Fruit fly (Drosophila melanogaster) whole organism, pupa: Measurements from ENCODE around the gene fok.

Experiments
- CG10348 ChIP-seq: fragments of 200-800 bp; sonication (Bioruptor generic); IDR thresholded peaks from 2 replicates; pipeline ENCODE4 v1.3.6; 2022; ENCODE audit warnings: missing biosample characterization, missing genetic modification characterization
- CG12605 ChIP-seq: fragments of 200-800 bp; sonication (Bioruptor generic); IDR thresholded peaks from 2 replicates; pipeline ENCODE4 v1.3.6; 2022; ENCODE audit warnings: missing biosample characterization, missing genetic modification characterization
- CG13204 ChIP-seq: fragments of 200-800 bp; sonication (Bioruptor generic); optimal IDR thresholded peaks from 2 replicates; lab custom pipeline; 2018; ENCODE audit warnings: missing biosample characterization, mild to moderate bottlenecking, missing genetic modification characterization, moderate library complexity
- CG14655 ChIP-seq: fragments of 200-800 bp; sonication (Bioruptor generic); optimal IDR thresholded peaks from 3 replicates; lab custom pipeline; 2017; ENCODE audit warnings: mild to moderate bottlenecking, missing biosample characterization, missing genetic modification reagents, missing genetic modification characterization
- CG15710 ChIP-seq: fragments of 200-800 bp; sonication (Bioruptor generic); optimal IDR thresholded peaks from 2 replicates; lab custom pipeline; 2018; ENCODE audit warnings: missing biosample characterization, mild to moderate bottlenecking, missing genetic modification characterization, moderate library complexity
- CG17806 ChIP-seq: fragments of 200-800 bp; sonication (Bioruptor generic); optimal IDR thresholded peaks from 2 replicates; lab custom pipeline; 2018; ENCODE audit warnings: missing biosample characterization, mild to moderate bottlenecking, missing genetic modification characterization, moderate library complexity
- CG32121 ChIP-seq: fragments of 200-800 bp; sonication (Bioruptor generic); IDR thresholded peaks from 2 replicates; pipeline ENCODE4 v1.3.6; 2022; ENCODE audit warnings: missing biosample characterization, missing genetic modification characterization
- CG34367 ChIP-seq: fragments of 200-800 bp; sonication (Bioruptor generic); optimal IDR thresholded peaks from 2 replicates; lab custom pipeline; 2018; ENCODE audit warnings: missing biosample characterization, mild to moderate bottlenecking, missing genetic modification characterization
- CG4496 ChIP-seq: fragments of 200-800 bp; sonication (Bioruptor generic); IDR thresholded peaks from 3 replicates; pipeline ENCODE4 v1.3.6; 2022; ENCODE audit warnings: missing biosample characterization, missing genetic modification characterization
- CG8159 ChIP-seq: fragments of 200-800 bp; sonication (Bioruptor generic); optimal IDR thresholded peaks from 3 replicates; lab custom pipeline; 2018; ENCODE audit warnings: missing biosample characterization, mild to moderate bottlenecking, missing genetic modification characterization, moderate library complexity
- CG8301 ChIP-seq: fragments of 200-800 bp; sonication (Bioruptor generic); optimal IDR thresholded peaks from 2 replicates; lab custom pipeline; 2018; ENCODE audit warnings: missing biosample characterization, mild to moderate bottlenecking, missing genetic modification characterization
- CG9948 ChIP-seq: fragments of 200-800 bp; sonication (Bioruptor generic); optimal IDR thresholded peaks from 2 replicates; lab custom pipeline; 2018; ENCODE audit warnings: missing biosample characterization, mild to moderate bottlenecking, missing genetic modification characterization, moderate library complexity
- D1 ChIP-seq: fragments of 200-800 bp; sonication (Bioruptor generic); optimal IDR thresholded peaks from 2 replicates; lab custom pipeline; 2018; ENCODE audit warnings: missing biosample characterization, mild to moderate bottlenecking, missing genetic modification characterization, moderate library complexity
- EcR ChIP-seq: fragments of 200-800 bp; sonication (Bioruptor generic); optimal IDR thresholded peaks from 3 replicates; lab custom pipeline; 2019; ENCODE audit warnings: missing biosample characterization, missing genetic modification characterization, mild to moderate bottlenecking, moderate library complexity, missing genetic modification reagents
- Ets98B ChIP-seq: fragments of 200-800 bp; sonication (Bioruptor generic); IDR thresholded peaks from 2 replicates; pipeline ENCODE4 v1.3.6; 2022; ENCODE audit warnings: missing biosample characterization, missing genetic modification characterization
- Pif1A ChIP-seq: fragments of 200-800 bp; sonication (Bioruptor generic); optimal IDR thresholded peaks from 3 replicates; lab custom pipeline; 2016; ENCODE audit warnings: missing biosample characterization, missing genetic modification characterization
- Pif1B ChIP-seq: fragments of 200-800 bp; sonication (Bioruptor generic); optimal IDR thresholded peaks from 3 replicates; lab custom pipeline; 2016; ENCODE audit warnings: missing biosample characterization, missing genetic modification characterization
- Snoo ChIP-seq: fragments of 200-800 bp; sonication (Bioruptor generic); optimal IDR thresholded peaks from 3 replicates; lab custom pipeline; 2017; ENCODE audit warnings: missing biosample characterization, mild to moderate bottlenecking, missing genetic modification characterization, inconsistent platforms
- fd96Ca ChIP-seq: fragments of 200-800 bp; sonication (Bioruptor generic); IDR thresholded peaks from 3 replicates; pipeline ENCODE4 v1.3.6; 2022; ENCODE audit warnings: missing biosample characterization, missing genetic modification characterization
- gl ChIP-seq: fragments of 200-800 bp; sonication (Bioruptor generic); optimal IDR thresholded peaks from 2 replicates; lab custom pipeline; 2018; ENCODE audit warnings: missing biosample characterization, mild to moderate bottlenecking, missing genetic modification characterization
- rn ChIP-seq: fragments of 200-800 bp; sonication (Bioruptor generic); IDR thresholded peaks from 2 replicates; pipeline ENCODE4 v1.3.6; 2022; ENCODE audit warnings: missing biosample characterization, missing genetic modification characterization

The fok gene

DNA sequence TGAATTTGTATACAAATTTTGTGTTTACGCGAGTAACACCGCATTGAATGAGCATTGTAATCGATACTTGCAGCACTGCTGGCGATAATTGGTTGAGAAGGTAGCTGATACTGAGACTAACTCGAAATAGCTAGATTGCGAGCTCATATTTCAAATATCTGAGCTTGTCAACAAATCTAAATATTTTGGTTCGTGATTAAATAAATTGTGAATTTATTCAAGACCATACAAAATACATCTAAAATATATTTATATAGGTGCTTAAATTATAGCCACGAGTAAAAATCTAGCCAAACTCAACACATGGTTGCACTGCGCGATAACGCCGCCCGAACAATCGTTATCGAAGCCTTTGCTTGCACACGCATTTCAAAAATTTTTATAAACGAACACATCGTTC is 8.9 kb upstream of the fok start, which contains the start of the genes Taf13 and nesd:
TSS of gene Taf13 (minus strand) at position 56 of the 400 bp plus-strand sequence.
TSS of gene nesd (plus strand) at position 179 of the 400 bp plus-strand sequence.
- TF ChIP-seq CG17806 (tag; lab: Kevin White, UChicago) = peak; percentile 19
- TF ChIP-seq CG8159 (tag; lab: Kevin White, UChicago) = peak; percentile 44
- no peak for TF ChIP-seq fd96Ca
- TF ChIP-seq CG15710 (tag; lab: Kevin White, UChicago) = peak; percentile 37
- TF ChIP-seq Pif1B (GFP tag; lab: Kevin White, UChicago) = peak; percentile 49

DNA sequence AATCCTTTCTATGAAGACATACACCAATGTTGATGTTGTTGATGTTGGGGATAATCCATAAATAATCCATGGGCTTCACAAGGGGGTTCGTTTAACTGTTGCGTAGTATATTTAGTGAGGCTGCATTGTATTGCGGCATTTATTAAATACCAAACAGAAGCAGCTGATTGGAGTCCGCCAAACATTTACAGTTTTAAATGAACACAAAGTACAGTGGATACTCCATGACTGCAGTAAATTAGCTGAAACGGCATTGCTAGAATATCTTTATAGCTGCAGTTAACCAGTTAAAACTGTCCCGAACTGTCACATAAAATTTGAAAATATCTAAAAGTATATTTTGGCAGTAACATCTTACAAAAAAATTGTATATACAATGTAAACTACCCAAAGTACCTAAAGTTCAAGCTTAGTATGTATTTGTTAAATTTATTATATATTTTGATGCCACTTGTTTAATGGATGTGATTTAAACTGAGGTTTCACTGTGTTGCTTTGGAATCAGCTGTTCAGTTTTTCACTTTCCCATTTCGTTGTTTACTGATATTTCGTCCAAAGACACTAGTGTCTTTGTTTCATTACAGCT is 6.3 kb upstream of the fok start, which contains the start of the genes CG10747 and Pyroxd1:
TSS of gene CG10747 (minus strand) at position 255 of the 586 bp plus-strand sequence.
TSS of gene Pyroxd1 (plus strand) at position 342 of the 586 bp plus-strand sequence.
- TF ChIP-seq Ets98B (GFP tag; lab: Robert Waterston, UW) = peak; percentile 97
- peak; percentile 99 for TF ChIP-seq CG14655 (GFP tag; lab: Kevin White, UChicago)
- peak; percentile 98 for TF ChIP-seq Snoo
- peak; percentile 92 for TF ChIP-seq gl (tag; lab: Kevin White, UChicago)
- TF ChIP-seq rn (GFP tag; lab: Robert Waterston, UW) = peak; percentile 96
- peak; percentile 98 for TF ChIP-seq CG4496 (GFP tag; lab: Robert Waterston, UW)
- TF ChIP-seq CG8159 (tag; lab: Kevin White, UChicago) = peak; percentile 99
- TF ChIP-seq EcR (GFP tag; lab: Kevin White, UChicago) = peak; percentile 59
- peak; percentile 94 for TF ChIP-seq CG12605 (GFP tag; lab: Robert Waterston, UW)
- TF ChIP-seq Pif1A = peak; percentile 99
- peak; percentile 99 for TF ChIP-seq CG32121 (GFP tag; lab: Robert Waterston, UW)
- TF ChIP-seq Pif1B (GFP tag; lab: Kevin White, UChicago) = peak; percentile 98
- TF ChIP-seq fd96Ca = peak; percentile 93
- no peak for TF ChIP-seq CG13204 (GFP tag; lab: Kevin White, UChicago)
- peak; percentile 99 for TF ChIP-seq CG15710 (tag; lab: Kevin White, UChicago)
- peak; percentile 99 for TF ChIP-seq CG9948
- TF ChIP-seq CG10348 = peak; percentile 96
- TF ChIP-seq CG17806 (tag; lab: Kevin White, UChicago) = peak; percentile 98
- peak; percentile 98 for TF ChIP-seq D1 (tag; lab: Kevin White, UChicago)
- peak; percentile 99 for TF ChIP-seq CG8301 (tag; lab: Kevin White, UChicago)
- peak; percentile 97 for TF ChIP-seq CG34367 (tag; lab: Kevin White, UChicago)
- TF ChIP-seq, all 21 proteins: peak for 20

DNA sequence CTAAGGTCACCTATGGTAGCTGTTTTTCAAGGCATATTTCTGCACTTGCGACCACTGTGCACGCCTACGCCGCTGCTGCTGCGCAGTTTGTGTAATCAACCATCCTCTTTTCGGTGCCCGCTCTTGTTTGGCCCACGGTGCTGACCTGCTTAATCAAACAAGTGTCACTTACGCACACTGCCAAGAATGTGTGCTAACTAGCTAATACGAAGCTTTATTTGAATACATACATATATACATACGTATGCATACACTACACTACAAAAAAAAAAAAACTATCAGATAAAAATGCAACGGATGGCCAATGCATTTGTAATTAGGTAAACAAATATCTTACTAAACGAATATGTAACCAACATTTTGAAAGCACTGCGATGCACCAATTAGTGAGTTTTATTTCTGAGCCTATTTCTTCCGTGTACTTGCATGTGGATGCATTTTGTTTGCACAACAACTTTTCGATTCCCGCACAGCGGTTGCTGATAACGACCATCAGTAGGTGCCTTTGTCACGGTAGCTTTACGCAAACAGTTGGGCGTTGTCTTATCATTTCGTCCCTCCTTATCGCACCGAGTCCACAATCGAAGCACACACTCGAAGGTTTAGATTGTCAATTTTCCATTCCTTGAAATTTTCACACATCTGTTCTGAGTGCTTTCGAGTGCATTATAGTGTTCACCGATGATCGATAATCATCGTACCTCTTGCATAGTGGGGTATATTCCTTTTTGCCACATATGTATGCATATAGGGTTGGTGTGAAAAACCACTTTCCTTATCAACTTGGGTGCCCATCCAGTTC is 1.6 kb upstream of the fok start:
- TF ChIP-seq Snoo (peak; percentile 85), CG8301 (tag; lab: Kevin White, UChicago) (peak; percentile 91), CG8159 (tag; lab: Kevin White, UChicago) (peak; percentile 88), CG17806 (tag; lab: Kevin White, UChicago) (peak; percentile 90), gl (tag; lab: Kevin White, UChicago) (peak; percentile 56), CG12605 (GFP tag; lab: Robert Waterston, UW) (peak; percentile 90; the same call in 1 of the 2 replicates), CG15710 (tag; lab: Kevin White, UChicago) (peak; percentile 74), CG9948 (peak; percentile 84), CG4496 (GFP tag; lab: Robert Waterston, UW) (peak; percentile 98), fd96Ca (peak; percentile 94), EcR (GFP tag; lab: Kevin White, UChicago) (peak; percentile 62), CG34367 (tag; lab: Kevin White, UChicago) (peak; percentile 74), Pif1B (GFP tag; lab: Kevin White, UChicago) (peak; percentile 92), CG14655 (GFP tag; lab: Kevin White, UChicago) (peak; percentile 93), CG13204 (GFP tag; lab: Kevin White, UChicago) (no peak), D1 (tag; lab: Kevin White, UChicago) (peak; percentile 78), CG10348 (peak; percentile 93), rn (GFP tag; lab: Robert Waterston, UW) (peak; percentile 93), CG32121 (GFP tag; lab: Robert Waterston, UW) (peak; percentile 96), Pif1A (peak; percentile 95), Ets98B (GFP tag; lab: Robert Waterston, UW) (peak; percentile 98)
- TF ChIP-seq, all 21 proteins: peak for 20

DNA sequence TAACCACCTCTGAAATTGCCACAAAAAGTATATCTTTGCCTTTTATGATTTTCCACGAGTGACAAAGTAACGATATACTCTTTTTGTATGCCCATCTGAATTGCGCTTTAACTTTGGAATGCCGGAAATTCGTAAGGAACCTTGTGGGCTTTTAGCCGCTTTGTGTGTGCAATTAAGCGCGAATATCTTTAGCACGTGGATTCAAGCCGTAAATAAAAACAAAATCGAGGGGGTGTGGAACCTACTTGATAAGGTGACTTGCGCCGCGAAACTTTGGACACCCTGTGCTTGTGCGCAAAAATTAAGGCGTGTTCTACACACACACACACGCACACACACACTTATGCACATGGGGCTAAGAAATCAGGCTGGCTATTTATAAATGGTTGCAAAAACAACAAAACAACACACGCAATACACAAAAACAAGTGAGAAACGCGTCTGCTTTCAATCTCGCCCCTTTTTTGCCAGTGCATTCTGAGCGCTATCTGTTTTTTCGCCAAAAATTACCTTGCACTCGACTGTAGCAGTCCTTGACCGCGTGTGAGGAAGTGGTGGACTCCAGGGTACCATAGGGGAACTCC is 710 bp downstream of the fok start:
- TF ChIP-seq CG10348 (no peak), CG12605 (GFP tag; lab: Robert Waterston, UW) (peak; percentile 64; the same call in 1 of the 2 replicates), Pif1A (no peak), CG34367 (tag; lab: Kevin White, UChicago) (no peak), CG13204 (GFP tag; lab: Kevin White, UChicago) (peak; percentile 39), CG32121 (GFP tag; lab: Robert Waterston, UW) (peak; percentile 28)
